Fruit fly (Drosophila melanogaster): ENCODE data around the gene CG4955.

DNA sequence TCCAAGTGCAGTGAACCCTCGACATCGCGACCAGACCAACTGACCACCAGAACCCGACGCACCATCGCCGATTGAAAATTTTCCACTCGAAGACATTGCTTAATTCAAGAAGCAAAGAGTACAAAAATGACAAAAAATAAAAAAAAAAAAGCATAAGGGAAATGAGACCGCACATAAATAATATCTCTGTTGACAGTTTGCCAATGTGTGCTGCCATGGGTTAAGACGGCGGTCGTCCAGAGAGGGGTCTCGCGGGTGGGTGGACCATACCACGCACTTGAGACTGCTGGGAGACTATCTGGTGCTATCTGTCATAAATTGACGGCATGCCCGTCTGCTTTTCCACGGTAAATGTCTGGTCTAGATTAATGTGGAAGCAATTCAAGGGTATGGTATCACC is 12.2 kb downstream of the CG4955 start:
- TF ChIP-seq Gug (GFP tag; IDR thresholded peaks at IDR 0.05) (no peak), Blimp-1 (GFP tag; optimal IDR thresholded peaks at IDR 0.05) (no peak), CG6808 (GFP tag; optimal IDR thresholded peaks at IDR 0.05) (no peak)

Measured in whole organism, prepupa.